Fruit fly (Drosophila melanogaster) whole organism, embryonic: Measurements from ENCODE around the gene CG8677.

ENCODE experiments used
- CG10462 ChIP-seq: fragments of 200-800 bp; sonication (Bioruptor generic); optimal IDR thresholded peaks from 2 replicates; lab custom pipeline; 2016; ENCODE audit warnings: missing biosample characterization, missing genetic modification characterization
- CG10959 ChIP-seq: fragments of 200-800 bp; sonication (Bioruptor generic); IDR thresholded peaks from 2 replicates; pipeline ENCODE4 v1.3.6; 2022; ENCODE audit warnings: missing biosample characterization, missing genetic modification characterization
- CG14050 ChIP-seq: fragments of 200-800 bp; sonication (Bioruptor generic); IDR thresholded peaks from 3 replicates; pipeline ENCODE4 v1.3.6; 2022; ENCODE audit warnings: missing biosample characterization, missing genetic modification characterization
- CG15514 ChIP-seq: fragments of 200-800 bp; sonication (Bioruptor generic); optimal IDR thresholded peaks from 3 replicates; lab custom pipeline; 2017; ENCODE audit warnings: missing biosample characterization, missing genetic modification characterization, mild to moderate bottlenecking, moderate library complexity, missing genetic modification reagents
- CG1603 ChIP-seq: fragments of 200-800 bp; sonication (Bioruptor generic); optimal IDR thresholded peaks from 2 replicates; lab custom pipeline; 2019; ENCODE audit warnings: missing biosample characterization, mild to moderate bottlenecking, missing genetic modification characterization, moderate library complexity
- CG17385 ChIP-seq: fragments of 200-800 bp; sonication (Bioruptor generic); optimal IDR thresholded peaks from 3 replicates; lab custom pipeline; 2018; ENCODE audit warnings: missing biosample characterization, mild to moderate bottlenecking, missing genetic modification characterization
- CG17802 ChIP-seq: fragments of 200-800 bp; sonication (Bioruptor generic); optimal IDR thresholded peaks from 2 replicates; lab custom pipeline; 2018; ENCODE audit warnings: missing biosample characterization, mild to moderate bottlenecking, missing genetic modification characterization, moderate library complexity
- CG17829 ChIP-seq: fragments of 200-800 bp; optimal IDR thresholded peaks from 2 replicates; lab custom pipeline; 2019; ENCODE audit warnings: missing biosample characterization, mild to moderate bottlenecking, missing genetic modification characterization, moderate library complexity
- CG2875 ChIP-seq: fragments of 200-800 bp; sonication (Bioruptor generic); optimal IDR thresholded peaks from 2 replicates; lab custom pipeline; 2017; ENCODE audit warnings: missing biosample characterization, mild to moderate bottlenecking, missing genetic modification characterization, missing genetic modification reagents
- CG30403 ChIP-seq: fragments of 200-800 bp; sonication (Bioruptor generic); optimal IDR thresholded peaks from 3 replicates; lab custom pipeline; 2016; ENCODE audit warnings: missing biosample characterization, missing genetic modification characterization
- CG31224 ChIP-seq: fragments of 200-800 bp; sonication (Bioruptor generic); IDR thresholded peaks from 2 replicates; pipeline ENCODE4 v1.3.6; 2022; ENCODE audit warnings: missing biosample characterization, missing genetic modification characterization
- CG31441 ChIP-seq: fragments of 200-800 bp; sonication (Bioruptor generic); IDR thresholded peaks from 2 replicates; pipeline ENCODE4 v1.3.6; 2022; ENCODE audit warnings: missing biosample characterization, missing genetic modification characterization
- CG3281 ChIP-seq: fragments of 200-800 bp; sonication (Bioruptor generic); optimal IDR thresholded peaks from 3 replicates; lab custom pipeline; 2017; ENCODE audit warnings: missing biosample characterization, mild to moderate bottlenecking, missing genetic modification characterization
- CG3995 ChIP-seq: fragments of 200-800 bp; sonication (Bioruptor generic); optimal IDR thresholded peaks from 3 replicates; lab custom pipeline; 2016; ENCODE audit warnings: missing biosample characterization, missing genetic modification characterization
- CG43689 ChIP-seq: fragments of 200-800 bp; sonication (Bioruptor generic); IDR thresholded peaks from 2 replicates; pipeline ENCODE4 v1.3.6; 2022; ENCODE audit warnings: missing biosample characterization, missing genetic modification characterization
- CG4404 ChIP-seq: fragments of 200-800 bp; sonication (Bioruptor generic); IDR thresholded peaks from 2 replicates; pipeline ENCODE4 v1.3.6; 2022; ENCODE audit warnings: missing biosample characterization, missing genetic modification characterization
- CG7357 ChIP-seq: fragments of 200-800 bp; sonication (Bioruptor generic); IDR thresholded peaks from 3 replicates; pipeline ENCODE4 v1.3.6; 2022; ENCODE audit warnings: missing biosample characterization, missing genetic modification characterization
- CG7839 ChIP-seq: fragments of 200-800 bp; sonication (Bioruptor generic); optimal IDR thresholded peaks from 3 replicates; lab custom pipeline; 2018; ENCODE audit warnings: missing biosample characterization, mild to moderate bottlenecking, missing genetic modification characterization, moderate library complexity
- CG9876 ChIP-seq: fragments of 200-800 bp; sonication (Bioruptor generic); optimal IDR thresholded peaks from 2 replicates; lab custom pipeline; 2016; ENCODE audit warnings: missing biosample characterization, missing genetic modification characterization
- Dip3 ChIP-seq: fragments of 200-800 bp; sonication (Bioruptor generic); optimal IDR thresholded peaks from 3 replicates; lab custom pipeline; 2016; ENCODE audit warnings: missing biosample characterization, missing genetic modification characterization
- E2f2 ChIP-seq: fragments of 200-800 bp; sonication (Bioruptor generic); IDR thresholded peaks from 2 replicates; pipeline ENCODE4 v1.3.6; 2022; ENCODE audit warnings: missing biosample characterization, missing genetic modification characterization
- Ets97D ChIP-seq: fragments of 200-800 bp; sonication (Bioruptor generic); optimal IDR thresholded peaks from 3 replicates; lab custom pipeline; 2016; ENCODE audit warnings: missing biosample characterization, missing genetic modification characterization
- Fer1 ChIP-seq: fragments of 200-800 bp; sonication (Bioruptor generic); optimal IDR thresholded peaks from 2 replicates; lab custom pipeline; 2017; ENCODE audit warnings: missing biosample characterization, mild to moderate bottlenecking, missing genetic modification characterization
- HLH54F ChIP-seq: fragments of 200-800 bp; sonication (Bioruptor generic); optimal IDR thresholded peaks from 3 replicates; lab custom pipeline; 2016; ENCODE audit warnings: missing biosample characterization, missing genetic modification characterization
- Hmr ChIP-seq: fragments of 200-800 bp; sonication (Bioruptor generic); optimal IDR thresholded peaks from 3 replicates; lab custom pipeline; 2017; ENCODE audit warnings: mild to moderate bottlenecking, missing biosample characterization, missing genetic modification reagents, missing genetic modification characterization
- Lpt ChIP-seq: fragments of >200 bp; optimal IDR thresholded peaks from 2 replicates; lab custom pipeline; 2018; ENCODE audit warnings: missing biosample characterization, missing genetic modification characterization
- NFAT ChIP-seq: fragments of 200-800 bp; sonication (Bioruptor generic); IDR thresholded peaks from 2 replicates; pipeline ENCODE4 v1.3.6; 2022; ENCODE audit warnings: missing biosample characterization, missing genetic modification characterization
- Scr ChIP-seq: fragments of 200-800 bp; sonication (Bioruptor generic); IDR thresholded peaks from 2 replicates; pipeline ENCODE4 v1.3.6; 2022; ENCODE audit warnings: missing biosample characterization, missing genetic modification characterization; ENCODE audit not compliant: partially characterized antibody
- Sox100B ChIP-seq: fragments of 200-800 bp; sonication (Bioruptor generic); optimal IDR thresholded peaks from 3 replicates; lab custom pipeline; 2018; ENCODE audit warnings: missing biosample characterization, mild to moderate bottlenecking, missing genetic modification characterization
- Sox102F ChIP-seq: fragments of 200-800 bp; sonication (Bioruptor generic); optimal IDR thresholded peaks from 2 replicates; lab custom pipeline; 2018; ENCODE audit warnings: missing biosample characterization, mild to moderate bottlenecking, missing genetic modification characterization, moderate library complexity
- Spps ChIP-seq: fragments of 200-800 bp; sonication (Bioruptor generic); optimal IDR thresholded peaks from 2 replicates; lab custom pipeline; 2018; ENCODE audit warnings: missing biosample characterization, mild to moderate bottlenecking, missing genetic modification characterization
- Stat92E ChIP-seq, 3 experiments: fragments of >200 bp in 2 of 3; fragments of 200-800 bp in 1 of 3; sonication (Bioruptor generic) in 1 of 3; optimal IDR thresholded peaks; 2 replicates each; lab custom pipeline; 2017 to 2019; ENCODE audit warnings: missing biosample characterization in 3 of 3, missing genetic modification characterization in 3 of 3, mild to moderate bottlenecking in 1 of 3, moderate library complexity in 1 of 3
- bab2 ChIP-seq: fragments of 200-800 bp; sonication (Bioruptor generic); optimal IDR thresholded peaks from 2 replicates; lab custom pipeline; 2016; ENCODE audit warnings: missing biosample characterization, missing genetic modification characterization
- dm ChIP-seq: fragments of 200-800 bp; sonication (Bioruptor generic); optimal IDR thresholded peaks from 3 replicates; lab custom pipeline; 2016; ENCODE audit warnings: missing biosample characterization, missing genetic modification characterization
- fu2 ChIP-seq: fragments of 200-800 bp; sonication (Bioruptor generic); optimal IDR thresholded peaks from 2 replicates; lab custom pipeline; 2016; ENCODE audit warnings: missing biosample characterization, missing genetic modification characterization
- gem ChIP-seq: fragments of 200-800 bp; sonication (Bioruptor generic); optimal IDR thresholded peaks from 2 replicates; lab custom pipeline; 2019; ENCODE audit warnings: missing biosample characterization, mild to moderate bottlenecking, missing genetic modification characterization, moderate library complexity
- hb ChIP-seq: fragments of 200-800 bp; sonication (Bioruptor generic); IDR thresholded peaks from 3 replicates; pipeline ENCODE4 v1.3.6; 2022; ENCODE audit warnings: missing biosample characterization, missing genetic modification characterization; ENCODE audit not compliant: partially characterized antibody
- hkb ChIP-seq, 2 experiments: fragments of 200-800 bp in 1 of 2; fragments of >200 bp in 1 of 2; sonication (Bioruptor generic) in 1 of 2; IDR thresholded peaks in 1 of 2; optimal IDR thresholded peaks in 1 of 2; 2 replicates each; pipeline versions ENCODE4 v1.3.6 to Lab custom; 2017 to 2022; ENCODE audit warnings: missing biosample characterization in 1 of 2, missing genetic modification characterization in 1 of 2
- ind ChIP-seq: fragments of 200-800 bp; sonication (Bioruptor generic); optimal IDR thresholded peaks from 3 replicates; lab custom pipeline; 2016; ENCODE audit warnings: missing biosample characterization, missing genetic modification characterization
- jigr1 ChIP-seq: fragments of 200-800 bp; sonication (Bioruptor generic); IDR thresholded peaks from 3 replicates; pipeline ENCODE4 v1.3.6; 2022; ENCODE audit warnings: missing biosample characterization, missing genetic modification characterization
- jumu ChIP-seq: fragments of 200-800 bp; sonication (Bioruptor generic); optimal IDR thresholded peaks from 3 replicates; lab custom pipeline; 2016; ENCODE audit warnings: missing biosample characterization, missing genetic modification characterization
- lmd ChIP-seq: fragments of 200-800 bp; sonication (Bioruptor generic); IDR thresholded peaks from 2 replicates; pipeline ENCODE4 v1.3.6; 2022; ENCODE audit warnings: missing biosample characterization, missing genetic modification characterization
- lola ChIP-seq, 3 experiments: fragments of >200 bp in 2 of 3; fragments of 200-800 bp in 1 of 3; sonication (Bioruptor generic) in 1 of 3; optimal IDR thresholded peaks; 2 replicates each; lab custom pipeline; 2017 to 2019; ENCODE audit warnings: missing biosample characterization in 3 of 3, missing genetic modification characterization in 3 of 3, mild to moderate bottlenecking in 1 of 3, moderate library complexity in 1 of 3
- odd ChIP-seq: fragments of 200-800 bp; sonication (Bioruptor generic); optimal IDR thresholded peaks from 2 replicates; lab custom pipeline; 2017; ENCODE audit warnings: missing biosample characterization, mild to moderate bottlenecking, missing genetic modification characterization
- onecut ChIP-seq: fragments of 200-800 bp; sonication (Bioruptor generic); IDR thresholded peaks from 2 replicates; pipeline ENCODE4 v1.3.6; 2022; ENCODE audit warnings: missing biosample characterization, missing genetic modification characterization
- seq ChIP-seq: fragments of 200-800 bp; sonication (Bioruptor generic); IDR thresholded peaks from 2 replicates; pipeline ENCODE4 v1.3.6; 2022; ENCODE audit warnings: missing biosample characterization, missing genetic modification characterization
- tgo ChIP-seq: fragments of 200-800 bp; sonication (Bioruptor generic); IDR thresholded peaks from 3 replicates; pipeline ENCODE4 v1.3.6; 2022; ENCODE audit warnings: missing biosample characterization, missing genetic modification characterization

The CG8677 gene

dm6 chr2L:21263470-21264146 lies 42.5 kb downstream of the CG8677 start (continued):
- TF ChIP-seq Hmr (GFP tag; lab: Kevin White, UChicago) = peak; percentile 28
- no peak for TF ChIP-seq hb (GFP tag; lab: Robert Waterston, UW)
- TF ChIP-seq CG2875 = peak; percentile 38
- peak; percentile 57 for TF ChIP-seq CG31441
- TF ChIP-seq CG3995 (GFP tag; lab: Kevin White, UChicago) = no peak
- TF ChIP-seq CG10959 (GFP tag; lab: Robert Waterston, UW) = no peak
- peak; percentile 37 for TF ChIP-seq CG3281 (GFP tag; lab: Kevin White, UChicago)
- peak; percentile 24 for TF ChIP-seq odd (GFP tag; lab: Kevin White, UChicago)
- TF ChIP-seq Lpt (GFP tag; lab: Kevin White, UChicago) = no peak
- TF ChIP-seq lola (GFP tag; optimal IDR thresholded peaks at IDR 0.05; lab: Kevin White, UChicago) = peak in 1 of 3 experiments; percentile 1
- TF ChIP-seq tgo (GFP tag; lab: Robert Waterston, UW) = peak; percentile 41
- peak; percentile 61 for TF ChIP-seq CG17802 (tag; lab: Kevin White, UChicago)
- TF ChIP-seq bab2 (GFP tag; lab: Kevin White, UChicago) = peak; percentile 2
- TF ChIP-seq CG14050 (GFP tag; lab: Robert Waterston, UW) = no peak
- peak; percentile 5 for TF ChIP-seq CG30403 (GFP tag; lab: Kevin White, UChicago)
- no peak for TF ChIP-seq CG9876 (GFP tag; lab: Kevin White, UChicago)
- TF ChIP-seq Spps (tag; lab: Kevin White, UChicago) = peak; percentile 4
- no peak for TF ChIP-seq NFAT (GFP tag; lab: Robert Waterston, UW)
- no peak for TF ChIP-seq CG31224 (GFP tag; lab: Robert Waterston, UW)
- peak; percentile 42 for TF ChIP-seq CG17829 (tag; lab: Kevin White, UChicago)
- TF ChIP-seq Fer1 (GFP tag; lab: Kevin White, UChicago) = no peak
- TF ChIP-seq onecut = peak; percentile 15; the same call in 1 of the 2 replicates
- peak; percentile 21 for TF ChIP-seq CG17385 (GFP tag; lab: Kevin White, UChicago)
- TF ChIP-seq Stat92E (GFP tag; optimal IDR thresholded peaks at IDR 0.05; lab: Kevin White, UChicago) = no peak
- no peak for TF ChIP-seq dm (GFP tag; lab: Kevin White, UChicago)
- TF ChIP-seq fu2 = no peak
- TF ChIP-seq jigr1 (GFP tag; lab: Robert Waterston, UW) = no peak
- peak; percentile 77; the same call in 2 of the 3 replicates for TF ChIP-seq CG7357 (GFP tag; lab: Robert Waterston, UW)
- peak; percentile 29 for TF ChIP-seq ind (GFP tag; lab: Kevin White, UChicago)
- TF ChIP-seq jumu (GFP tag; lab: Kevin White, UChicago) = no peak
- TF ChIP-seq Sox100B (GFP tag; lab: Kevin White, UChicago) = peak; percentile 60
- 0 out of 2 replicates have a peak, but pooled peaks have one; percentile 7 for TF ChIP-seq Scr (GFP tag; lab: Robert Waterston, UW)
- 0 out of 2 replicates have a peak, but pooled peaks have one; percentile 22 for TF ChIP-seq seq (GFP tag; lab: Robert Waterston, UW)
- TF ChIP-seq hkb (optimal IDR thresholded peaks at IDR 0.05; lab: Kevin White, UChicago) = no peak
- peak; percentile 52; the same call in 1 of the 2 replicates for TF ChIP-seq hkb (GFP tag; IDR thresholded peaks at IDR 0.05; lab: Robert Waterston, UW)
- TF ChIP-seq lmd = no peak
- peak; percentile 62 for TF ChIP-seq gem (tag; lab: Kevin White, UChicago)
- peak; percentile 43 for TF ChIP-seq CG1603 (tag; lab: Kevin White, UChicago)
- no peak for TF ChIP-seq HLH54F (GFP tag; lab: Kevin White, UChicago)
- peak; percentile 25 for TF ChIP-seq CG7839 (tag; lab: Kevin White, UChicago)
- no peak for TF ChIP-seq Ets97D (GFP tag; lab: Kevin White, UChicago)
- no peak for TF ChIP-seq CG10462 (GFP tag; lab: Kevin White, UChicago)
- no peak for TF ChIP-seq Dip3 (GFP tag; lab: Kevin White, UChicago)
- TF ChIP-seq E2f2 = peak; percentile 14; the same call in 1 of the 2 replicates
- peak; percentile 51 for TF ChIP-seq Sox102F (GFP tag; lab: Kevin White, UChicago)
- no peak for TF ChIP-seq CG4404 (GFP tag; lab: Robert Waterston, UW)
- TF ChIP-seq CG15514 (GFP tag; lab: Kevin White, UChicago) = peak; percentile 23
- no peak for TF ChIP-seq CG43689
